Worm (Caenorhabditis elegans) whole organism, L4 larva: ENCODE results near the gene npr-31.
A peak's percentile ranks its signal among the peaks of the same experiment; 100 is the strongest.

Experiments
- F26F4.8 ChIP-seq: fragments of 200-800 bp; sonication (Bioruptor generic); conservative IDR thresholded peaks from 2 replicates; pipeline ENCODE4 v1.3.6; 2022; ENCODE audit warnings: missing genetic modification characterization, missing compliant biosample characterization
- F37D6.2 ChIP-seq: sonication (generic microtip); optimal IDR thresholded peaks from 2 replicates; lab custom pipeline; 2016; ENCODE audit warnings: mild to moderate bottlenecking, missing genetic modification characterization, missing compliant biosample characterization
- F49E8.2 ChIP-seq: sonication (generic microtip); optimal IDR thresholded peaks from 2 replicates; lab custom pipeline; 2016; ENCODE audit warnings: missing compliant biosample characterization, mild to moderate bottlenecking, missing genetic modification characterization, borderline replicate concordance
- R02D3.7 ChIP-seq: fragments of 150-350 bp; sonication (generic microtip); optimal IDR thresholded peaks from 3 replicates; lab custom pipeline; 2014; ENCODE audit warnings: missing biosample characterization, missing genetic modification characterization
- T26A8.4 ChIP-seq: fragments of 200-800 bp; sonication (Bioruptor generic); IDR thresholded peaks from 2 replicates; pipeline ENCODE4 v1.3.6; 2022; ENCODE audit warnings: missing genetic modification characterization, missing compliant biosample characterization
- Y48G9A.11 ChIP-seq: fragments of 200-800 bp; sonication (Bioruptor generic); IDR thresholded peaks from 2 replicates; pipeline ENCODE4 v1.3.6; 2022; ENCODE audit warnings: missing genetic modification reagents, missing genetic modification characterization, missing compliant biosample characterization
- ZK546.5 ChIP-seq, 2 experiments: sonication (generic microtip); optimal IDR thresholded peaks; 2 replicates each; lab custom pipeline; 2017; ENCODE audit warnings: missing biosample characterization in 2 of 2, missing genetic modification characterization in 2 of 2
- aly-2 ChIP-seq: sonication (generic microtip); optimal IDR thresholded peaks from 2 replicates; lab custom pipeline; 2018; ENCODE audit warnings: missing biosample characterization, missing genetic modification characterization
- arid-1 ChIP-seq: fragments of 200-800 bp; sonication (Bioruptor generic); conservative IDR thresholded peaks from 2 replicates; pipeline ENCODE4 v1.3.6; 2022; ENCODE audit warnings: missing genetic modification reagents, missing genetic modification characterization, missing compliant biosample characterization
- attf-4 ChIP-seq: sonication (generic microtip); optimal IDR thresholded peaks from 3 replicates; lab custom pipeline; 2017; ENCODE audit warnings: missing biosample characterization, missing genetic modification characterization
- ceh-20 ChIP-seq: fragments of 200-800 bp; sonication (Bioruptor generic); IDR thresholded peaks from 2 replicates; pipeline ENCODE4 v1.3.6; 2022; ENCODE audit warnings: missing genetic modification reagents, missing genetic modification characterization, missing compliant biosample characterization
- ceh-28 ChIP-seq: fragments of 150-350 bp; optimal IDR thresholded peaks from 2 replicates; lab custom pipeline; 2014; ENCODE audit warnings: missing biosample characterization, missing genetic modification reagents, missing genetic modification characterization
- ceh-32 ChIP-seq: sonication (generic microtip); optimal IDR thresholded peaks from 2 replicates; lab custom pipeline; 2016; ENCODE audit warnings: mild to moderate bottlenecking, missing genetic modification characterization, missing compliant biosample characterization; ENCODE audit not compliant: poor library complexity
- ceh-62 ChIP-seq: sonication (generic microtip); optimal IDR thresholded peaks from 2 replicates; lab custom pipeline; 2017; ENCODE audit warnings: missing biosample characterization, missing genetic modification characterization
- cey-2 ChIP-seq: sonication (generic microtip); optimal IDR thresholded peaks from 3 replicates; lab custom pipeline; 2017; ENCODE audit warnings: missing genetic modification characterization, mild to moderate bottlenecking, missing compliant biosample characterization, antibody characterized with exemption, borderline replicate concordance; ENCODE audit not compliant: insufficient read depth
- daf-19 ChIP-seq: fragments of 200-800 bp; sonication (Bioruptor generic); conservative IDR thresholded peaks from 2 replicates; pipeline ENCODE4 v1.3.6; 2022; ENCODE audit warnings: missing genetic modification characterization, missing compliant biosample characterization
- dpl-1 ChIP-seq: fragments of 150-350 bp; optimal IDR thresholded peaks from 2 replicates; lab custom pipeline; 2014; ENCODE audit warnings: missing biosample characterization, missing genetic modification reagents, missing genetic modification characterization
- duxl-1 ChIP-seq: sonication (generic microtip); optimal IDR thresholded peaks from 2 replicates; lab custom pipeline; 2016; ENCODE audit warnings: mild to moderate bottlenecking, missing genetic modification characterization, moderate library complexity, missing compliant biosample characterization; ENCODE audit not compliant: poor library complexity
- egl-27 ChIP-seq: sonication (generic microtip); optimal IDR thresholded peaks from 3 replicates; lab custom pipeline; 2017; ENCODE audit warnings: missing biosample characterization, missing genetic modification reagents, missing genetic modification characterization
- egl-43 ChIP-seq: fragments of 200-800 bp; sonication (Bioruptor generic); IDR thresholded peaks from 2 replicates; pipeline ENCODE4 v1.3.6; 2022; ENCODE audit warnings: missing genetic modification reagents, missing genetic modification characterization, missing compliant biosample characterization
- hif-1 ChIP-seq, 2 experiments: sonication (generic microtip); optimal IDR thresholded peaks; 2 replicates each; lab custom pipeline; 2016 to 2017; ENCODE audit warnings: missing compliant biosample characterization in 2 of 2, missing genetic modification characterization in 2 of 2, missing genetic modification reagents in 2 of 2, missing genotype in 2 of 2, mild to moderate bottlenecking in 1 of 2
- hlh-30 ChIP-seq: sonication (generic microtip); optimal IDR thresholded peaks from 2 replicates; lab custom pipeline; 2017; ENCODE audit warnings: antibody characterized with exemption, mild to moderate bottlenecking, missing genetic modification characterization, missing compliant biosample characterization; ENCODE audit not compliant: insufficient read depth
- jun-1 ChIP-seq: fragments of 150-350 bp; optimal IDR thresholded peaks from 2 replicates; lab custom pipeline; 2014; ENCODE audit warnings: missing biosample characterization, missing genetic modification reagents, missing genetic modification characterization
- lim-7 ChIP-seq: fragments of 200-800 bp; sonication (Bioruptor generic); IDR thresholded peaks from 2 replicates; pipeline ENCODE4 v1.3.6; 2022; ENCODE audit warnings: missing genetic modification characterization, missing compliant biosample characterization
- lin-29 ChIP-seq: fragments of 200-800 bp; sonication (Bioruptor generic); IDR thresholded peaks from 2 replicates; pipeline ENCODE4 v1.3.6; 2022; ENCODE audit warnings: missing genetic modification reagents, missing genetic modification characterization, missing compliant biosample characterization
- lin-38 ChIP-seq: fragments of 200-800 bp; sonication (Bioruptor generic); IDR thresholded peaks from 2 replicates; pipeline ENCODE4 v1.3.6; 2022; ENCODE audit warnings: missing genetic modification reagents, missing genetic modification characterization, missing compliant biosample characterization
- lir-3 ChIP-seq: sonication (generic microtip); optimal IDR thresholded peaks from 2 replicates; lab custom pipeline; 2016; ENCODE audit warnings: mild to moderate bottlenecking, missing genetic modification characterization, missing compliant biosample characterization
- lsy-2 ChIP-seq, 2 experiments: fragments of 150-350 bp in 1 of 2; sonication (generic microtip) in 1 of 2; optimal IDR thresholded peaks; 2 replicates each; lab custom pipeline; 2014 to 2017; ENCODE audit warnings: missing biosample characterization in 2 of 2, missing genetic modification characterization in 2 of 2
- mdt-29 ChIP-seq: fragments of 200-800 bp; sonication (Bioruptor generic); IDR thresholded peaks from 2 replicates; pipeline ENCODE4 v1.3.6; 2022; ENCODE audit warnings: missing genetic modification reagents, missing genetic modification characterization, missing compliant biosample characterization
- mxl-3 ChIP-seq: fragments of 200-800 bp; sonication (Bioruptor generic); optimal IDR thresholded peaks from 2 replicates; lab custom pipeline; 2018; ENCODE audit warnings: mild to moderate bottlenecking, missing genetic modification characterization, missing compliant biosample characterization
- nhr-102 ChIP-seq: sonication (generic microtip); optimal IDR thresholded peaks from 2 replicates; lab custom pipeline; 2016; ENCODE audit warnings: mild to moderate bottlenecking, missing genetic modification characterization, moderate library complexity, missing compliant biosample characterization
- nhr-111 ChIP-seq: fragments of 200-800 bp; sonication (Bioruptor generic); optimal IDR thresholded peaks from 2 replicates; lab custom pipeline; 2018; ENCODE audit warnings: mild to moderate bottlenecking, missing genetic modification characterization, missing compliant biosample characterization
- nhr-237 ChIP-seq: sonication (generic microtip); optimal IDR thresholded peaks from 2 replicates; lab custom pipeline; 2017; ENCODE audit warnings: missing biosample characterization, missing genetic modification characterization
- nhr-48 ChIP-seq: sonication (generic microtip); optimal IDR thresholded peaks from 2 replicates; lab custom pipeline; 2016; ENCODE audit warnings: mild to moderate bottlenecking, missing genetic modification characterization, missing compliant biosample characterization
- nhr-6 ChIP-seq: fragments of 150-350 bp; optimal IDR thresholded peaks from 2 replicates; lab custom pipeline; 2014; ENCODE audit warnings: missing biosample characterization, missing genetic modification characterization
- php-3 ChIP-seq: fragments of 200-800 bp; sonication (Bioruptor generic); IDR thresholded peaks from 2 replicates; pipeline ENCODE4 v1.3.6; 2022; ENCODE audit warnings: missing genetic modification reagents, missing genetic modification characterization, missing compliant biosample characterization
- saeg-2 ChIP-seq: fragments of 200-800 bp; sonication (Bioruptor generic); IDR thresholded peaks from 2 replicates; pipeline ENCODE4 v1.3.6; 2022; ENCODE audit warnings: missing genetic modification reagents, missing genetic modification characterization, missing compliant biosample characterization
- sdz-12 ChIP-seq: fragments of 200-800 bp; sonication (Bioruptor generic); optimal IDR thresholded peaks from 2 replicates; lab custom pipeline; 2018; ENCODE audit warnings: mild to moderate bottlenecking, missing genetic modification characterization, missing compliant biosample characterization
- set-16 ChIP-seq: fragments of 200-800 bp; sonication (Bioruptor generic); IDR thresholded peaks from 2 replicates; pipeline ENCODE4 v1.3.6; 2022; ENCODE audit warnings: missing genetic modification reagents, missing genetic modification characterization, missing compliant biosample characterization
- spr-3 ChIP-seq: fragments of 200-800 bp; sonication (Bioruptor generic); optimal IDR thresholded peaks from 2 replicates; lab custom pipeline; 2018; ENCODE audit warnings: mild to moderate bottlenecking, missing genetic modification characterization, missing compliant biosample characterization
- tag-97 ChIP-seq: fragments of 200-800 bp; sonication (Bioruptor generic); IDR thresholded peaks from 2 replicates; pipeline ENCODE4 v1.3.6; 2022; ENCODE audit warnings: missing genetic modification characterization, missing compliant biosample characterization
- tra-1 ChIP-seq: fragments of 200-800 bp; sonication (Bioruptor generic); IDR thresholded peaks from 2 replicates; pipeline ENCODE4 v1.3.6; 2022; ENCODE audit warnings: missing genetic modification reagents, missing genetic modification characterization, missing compliant biosample characterization
- unc-39 ChIP-seq: sonication (generic microtip); optimal IDR thresholded peaks from 2 replicates; lab custom pipeline; 2017; ENCODE audit warnings: missing biosample characterization, missing genetic modification characterization
- unc-62 ChIP-seq, 3 experiments: fragments of 150-350 bp in 1 of 3; sonication (generic microtip); optimal IDR thresholded peaks in 2 of 3; peaks in 1 of 3; 1 replicate in 1 of 3; 2 replicates in 2 of 3; lab custom pipeline; 2014 to 2017; ENCODE audit warnings: missing biosample characterization in 3 of 3, missing genetic modification characterization in 3 of 3, missing genetic modification reagents in 3 of 3, missing genotype in 1 of 3
- vab-7 ChIP-seq: fragments of 200-800 bp; sonication (Bioruptor generic); IDR thresholded peaks from 2 replicates; pipeline ENCODE4 v1.3.6; 2022; ENCODE audit warnings: missing genetic modification reagents, missing genetic modification characterization, missing compliant biosample characterization
- zip-11 ChIP-seq: fragments of 200-800 bp; sonication (Bioruptor generic); IDR thresholded peaks from 2 replicates; pipeline ENCODE4 v1.3.6; 2022; ENCODE audit warnings: missing genetic modification characterization, missing compliant biosample characterization
- zip-2 ChIP-seq: fragments of 150-350 bp; optimal IDR thresholded peaks from 2 replicates; lab custom pipeline; 2014; ENCODE audit warnings: missing biosample characterization, missing genetic modification characterization
- ztf-11 ChIP-seq: fragments of 150-350 bp; optimal IDR thresholded peaks from 2 replicates; lab custom pipeline; 2014; ENCODE audit warnings: missing biosample characterization, missing genetic modification characterization
- ztf-7 ChIP-seq: fragments of 150-350 bp; optimal IDR thresholded peaks from 2 replicates; lab custom pipeline; 2014; ENCODE audit warnings: missing biosample characterization, missing genetic modification characterization

Gene npr-31

ce11 chrII:7122661-7123418 is 21.6 kb upstream of the npr-31 start, which contains the start of gene F10E7.11 (continued):
- TF ChIP-seq ceh-28 (no peak), zip-2 (tag; lab: Kevin White, UChicago) (no peak), tra-1 (no peak), ZK546.5 (tag; optimal IDR thresholded peaks at IDR 0.05; lab: Kevin White, UChicago) (no peak), nhr-102 (tag; lab: Kevin White, UChicago) (no peak), set-16 (GFP tag; lab: Robert Waterston, UW) (peak; percentile 71), lin-38 (GFP tag; lab: Robert Waterston, UW) (peak; percentile 75), Y48G9A.11 (GFP tag; lab: Robert Waterston, UW) (0 out of 2 replicates have a peak, but pooled peaks have one; percentile 26), egl-43 (GFP tag; lab: Robert Waterston, UW) (0 out of 2 replicates have a peak, but pooled peaks have one; percentile 8), mxl-3 (no peak), jun-1 (tag; lab: Kevin White, UChicago) (no peak), cey-2 (tag; lab: Kevin White, UChicago) (no peak), vab-7 (GFP tag; lab: Robert Waterston, UW) (peak; percentile 56; the same call in 1 of the 2 replicates), R02D3.7 (tag; lab: Kevin White, UChicago) (no peak), ceh-62 (tag; lab: Kevin White, UChicago) (no peak), tag-97 (GFP tag; lab: Robert Waterston, UW) (no peak), spr-3 (no peak), nhr-237 (tag; lab: Kevin White, UChicago) (no peak), daf-19 (GFP tag; lab: Robert Waterston, UW) (no peak), arid-1 (GFP tag; lab: Robert Waterston, UW) (peak; percentile 74; the same call in 1 of the 2 replicates), lim-7 (GFP tag; lab: Robert Waterston, UW) (no peak), F49E8.2 (tag; lab: Kevin White, UChicago) (no peak), lin-29 (no peak), zip-11 (GFP tag; lab: Robert Waterston, UW) (no peak), ceh-20 (GFP tag; lab: Robert Waterston, UW) (no peak), nhr-48 (no peak), ztf-11 (no peak), lir-3 (tag; lab: Kevin White, UChicago) (no peak), T26A8.4 (GFP tag; lab: Robert Waterston, UW) (peak; percentile 62), ceh-32 (tag; lab: Kevin White, UChicago) (no peak), unc-62 (GFP tag; optimal IDR thresholded peaks at IDR 0.05 in 1 of 2; lab: Kevin White, UChicago) (no peak), unc-62 (tag; optimal IDR thresholded peaks at IDR 0.05; lab: Kevin White, UChicago) (no peak), hif-1 (tag; optimal IDR thresholded peaks at IDR 0.05; lab: Kevin White, UChicago) (no peak), F37D6.2 (tag; lab: Kevin White, UChicago) (peak; percentile 77), php-3 (no peak), nhr-6 (tag; lab: Kevin White, UChicago) (no peak), egl-27 (no peak), duxl-1 (tag; lab: Kevin White, UChicago) (no peak), hlh-30 (no peak), lsy-2 (tag; optimal IDR thresholded peaks at IDR 0.05; lab: Kevin White, UChicago) (peak in 1 of 2 experiments; percentile 57), nhr-111 (GFP tag; lab: Kevin White, UChicago) (no peak), attf-4 (tag; lab: Kevin White, UChicago) (no peak), mdt-29 (GFP tag; lab: Robert Waterston, UW) (0 out of 2 replicates have a peak, but pooled peaks have one; percentile 14), ztf-7 (tag; lab: Kevin White, UChicago) (no peak), dpl-1 (GFP tag; lab: Kevin White, UChicago) (peak; percentile 0), saeg-2 (GFP tag; lab: Robert Waterston, UW) (no peak), F26F4.8 (no peak), aly-2 (tag; lab: Kevin White, UChicago) (no peak), unc-39 (tag; lab: Kevin White, UChicago) (no peak), sdz-12 (GFP tag; lab: Kevin White, UChicago) (no peak)
